Worm (Caenorhabditis elegans) whole organism, late embryonic: ENCODE measurements around the gene ugt-41.

Source experiments
- K02D7.2 ChIP-seq: sonication (generic microtip); optimal IDR thresholded peaks from 2 replicates; lab custom pipeline; 2017; ENCODE audit warnings: mild to moderate bottlenecking, missing genetic modification characterization, missing compliant biosample characterization
- ahr-1 ChIP-seq: sonication (generic microtip); optimal IDR thresholded peaks from 2 replicates; lab custom pipeline; 2016; ENCODE audit warnings: missing genetic modification characterization, missing compliant biosample characterization
- ama-1 ChIP-seq: fragments of 150-350 bp; optimal IDR thresholded peaks from 2 replicates; lab custom pipeline; 2014
- ceh-14 ChIP-seq: sonication (generic microtip); optimal IDR thresholded peaks from 2 replicates; lab custom pipeline; 2016; ENCODE audit warnings: missing genotype, missing genetic modification characterization, missing compliant biosample characterization
- ceh-18 ChIP-seq: sonication (generic microtip); optimal IDR thresholded peaks from 2 replicates; lab custom pipeline; 2016; ENCODE audit warnings: missing genetic modification characterization, missing compliant biosample characterization
- ceh-30 ChIP-seq: fragments of 150-350 bp; optimal IDR thresholded peaks from 2 replicates; lab custom pipeline; 2014; ENCODE audit warnings: missing biosample characterization, missing genetic modification characterization
- ceh-31 ChIP-seq: sonication (generic microtip); optimal IDR thresholded peaks from 2 replicates; lab custom pipeline; 2016; ENCODE audit warnings: missing genetic modification characterization, missing compliant biosample characterization
- che-1 ChIP-seq: sonication (generic microtip); optimal IDR thresholded peaks from 2 replicates; lab custom pipeline; 2016; ENCODE audit warnings: mild to moderate bottlenecking, missing genetic modification characterization, missing compliant biosample characterization
- dmd-4 ChIP-seq: sonication (generic microtip); optimal IDR thresholded peaks from 2 replicates; lab custom pipeline; 2016; ENCODE audit warnings: borderline replicate concordance, missing genetic modification characterization, missing compliant biosample characterization
- elt-2 ChIP-seq: sonication (generic microtip); optimal IDR thresholded peaks from 2 replicates; lab custom pipeline; 2016; ENCODE audit warnings: missing genetic modification reagents, missing genetic modification characterization, missing compliant biosample characterization
- eyg-1 ChIP-seq: sonication (generic microtip); optimal IDR thresholded peaks from 2 replicates; lab custom pipeline; 2016; ENCODE audit warnings: missing genotype, missing genetic modification characterization, missing compliant biosample characterization
- fax-1 ChIP-seq: sonication (generic microtip); optimal IDR thresholded peaks from 2 replicates; lab custom pipeline; 2016; ENCODE audit warnings: missing genotype, missing genetic modification characterization, missing compliant biosample characterization
- fkh-10 ChIP-seq: fragments of 150-350 bp; optimal IDR thresholded peaks from 2 replicates; lab custom pipeline; 2014; ENCODE audit warnings: missing biosample characterization, missing genetic modification reagents, missing genetic modification characterization
- fkh-6 ChIP-seq: sonication (generic microtip); optimal IDR thresholded peaks from 2 replicates; lab custom pipeline; 2016; ENCODE audit warnings: missing genetic modification characterization, missing compliant biosample characterization
- gmeb-2 ChIP-seq: sonication (generic microtip); optimal IDR thresholded peaks from 2 replicates; lab custom pipeline; 2016; ENCODE audit warnings: missing genetic modification characterization, inconsistent platforms, missing compliant biosample characterization
- hlh-13 ChIP-seq: fragments of 200-800 bp; sonication (Bioruptor generic); optimal IDR thresholded peaks from 2 replicates; lab custom pipeline; 2018; ENCODE audit warnings: mild to moderate bottlenecking, missing genetic modification characterization, missing compliant biosample characterization
- hlh-6 ChIP-seq: sonication (generic microtip); optimal IDR thresholded peaks from 2 replicates; lab custom pipeline; 2016; ENCODE audit warnings: missing genotype, missing genetic modification characterization, missing compliant biosample characterization
- hlh-8 ChIP-seq: sonication (generic microtip); optimal IDR thresholded peaks from 2 replicates; lab custom pipeline; 2016; ENCODE audit warnings: missing genotype, missing genetic modification characterization, missing compliant biosample characterization
- lin-11 ChIP-seq: fragments of 200-800 bp; sonication (Bioruptor generic); optimal IDR thresholded peaks from 2 replicates; lab custom pipeline; 2018; ENCODE audit warnings: mild to moderate bottlenecking, missing genetic modification characterization, missing compliant biosample characterization
- nhr-232 ChIP-seq: sonication (generic microtip); optimal IDR thresholded peaks from 2 replicates; lab custom pipeline; 2016; ENCODE audit warnings: missing genetic modification characterization, missing compliant biosample characterization
- npax-4 ChIP-seq: sonication (generic microtip); optimal IDR thresholded peaks from 2 replicates; lab custom pipeline; 2016; ENCODE audit warnings: missing genetic modification characterization, missing compliant biosample characterization
- pha-2 ChIP-seq: sonication (generic microtip); optimal IDR thresholded peaks from 2 replicates; lab custom pipeline; 2017; ENCODE audit warnings: mild to moderate bottlenecking, missing genetic modification characterization, missing compliant biosample characterization
- pha-4 ChIP-seq: fragments of 150-350 bp; optimal IDR thresholded peaks from 2 replicates; lab custom pipeline; 2018; ENCODE audit warnings: missing biosample characterization, missing genetic modification reagents, missing genetic modification characterization
- sox-4 ChIP-seq: sonication (generic microtip); optimal IDR thresholded peaks from 2 replicates; lab custom pipeline; 2017; ENCODE audit warnings: mild to moderate bottlenecking, missing genetic modification characterization, inconsistent platforms, missing compliant biosample characterization
- tbx-7 ChIP-seq: sonication (generic microtip); optimal IDR thresholded peaks from 2 replicates; lab custom pipeline; 2016; ENCODE audit warnings: missing genotype, missing genetic modification characterization, missing compliant biosample characterization
- unc-3 ChIP-seq, 2 experiments: fragments of 200-800 bp in 1 of 2; sonication (Bioruptor generic) in 1 of 2; sonication (generic microtip) in 1 of 2; conservative IDR thresholded peaks in 1 of 2; optimal IDR thresholded peaks in 1 of 2; 2 replicates each; pipeline versions ENCODE4 v1.3.6 to Lab custom; 2016 to 2022; ENCODE audit warnings: missing compliant biosample characterization in 2 of 2, missing genetic modification characterization in 2 of 2, missing genetic modification reagents in 1 of 2
- unc-42 ChIP-seq: sonication (generic microtip); optimal IDR thresholded peaks from 2 replicates; lab custom pipeline; 2016; ENCODE audit warnings: missing genotype, missing genetic modification characterization, missing compliant biosample characterization
- unc-86 ChIP-seq: sonication (generic microtip); optimal IDR thresholded peaks from 2 replicates; lab custom pipeline; 2016; ENCODE audit warnings: missing genetic modification characterization, missing compliant biosample characterization
- zip-5 ChIP-seq: sonication (generic microtip); optimal IDR thresholded peaks from 2 replicates; lab custom pipeline; 2016; ENCODE audit warnings: missing genetic modification characterization, missing compliant biosample characterization
- ztf-16 ChIP-seq: sonication (generic microtip); optimal IDR thresholded peaks from 2 replicates; lab custom pipeline; 2017; ENCODE audit warnings: missing genetic modification characterization, missing compliant biosample characterization

The ugt-41 gene

DNA sequence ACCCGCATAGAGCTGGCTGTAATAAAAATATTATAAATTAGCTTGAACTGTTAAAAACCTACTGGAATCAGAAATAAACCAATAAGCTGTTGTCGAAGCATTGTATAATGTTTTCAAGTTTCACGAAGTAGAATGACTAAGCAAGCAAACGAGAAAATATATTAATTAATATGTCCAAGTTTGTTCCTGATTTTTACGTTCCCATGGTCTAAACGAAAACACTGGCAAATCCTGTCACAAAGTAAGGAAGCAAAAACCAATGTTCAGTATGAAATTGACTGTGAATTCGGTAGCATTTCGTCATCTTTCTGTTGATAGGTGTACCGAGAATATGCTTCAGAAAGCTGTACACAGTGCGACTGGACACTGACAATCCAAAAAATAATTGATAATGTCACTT, 43.2 kb downstream of the ugt-41 start, which contains the start of gene srx-34:
Gene srx-34 (minus strand): TSS at position 101 of the 400 bp plus-strand sequence.
- TF ChIP-seq gmeb-2 = no peak
- no peak for TF ChIP-seq ztf-16 (tag; lab: Kevin White, UChicago)
- TF ChIP-seq ceh-30 (tag; lab: Kevin White, UChicago) = no peak
- TF ChIP-seq lin-11 (tag; lab: Kevin White, UChicago) = no peak
- TF ChIP-seq hlh-13 = no peak
- TF ChIP-seq elt-2 (tag; lab: Kevin White, UChicago) = no peak
- no peak for TF ChIP-seq unc-42
- TF ChIP-seq hlh-6 (tag; lab: Kevin White, UChicago) = no peak
- TF ChIP-seq dmd-4 = no peak
- no peak for TF ChIP-seq unc-86 (tag; lab: Kevin White, UChicago)
- TF ChIP-seq ahr-1 (tag; lab: Kevin White, UChicago) = no peak
- TF ChIP-seq npax-4 (tag; lab: Kevin White, UChicago) = no peak
- no peak for TF ChIP-seq sox-4
- no peak for TF ChIP-seq hlh-8 (tag; lab: Kevin White, UChicago)
- no peak for TF ChIP-seq K02D7.2 (tag; lab: Kevin White, UChicago)

DNA sequence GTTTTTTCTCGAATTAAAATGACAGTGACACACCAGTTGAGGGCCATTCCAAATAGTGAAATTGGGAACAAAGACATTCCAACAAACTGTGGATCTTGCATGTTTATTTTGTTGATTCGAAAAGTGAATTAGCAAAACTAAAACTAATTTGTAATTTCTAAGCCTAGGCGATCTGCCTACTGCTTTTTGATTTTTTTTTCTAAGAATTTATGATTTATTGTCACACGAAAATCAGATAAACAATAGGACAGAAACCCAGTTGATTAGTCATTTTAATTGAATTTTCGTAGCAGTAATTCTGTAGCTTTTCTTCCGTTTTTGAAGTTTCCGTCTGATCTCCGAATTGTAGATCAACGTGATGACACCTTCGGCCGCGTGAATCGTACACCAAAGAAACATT, 44.6 kb downstream of the ugt-41 start, which contains the start of gene srx-33:
Gene srx-33 (minus strand): TSS at position 101 of the 400 bp plus-strand sequence.
- TF ChIP-seq ceh-31 (tag; lab: Kevin White, UChicago) (no peak), eyg-1 (tag; lab: Kevin White, UChicago) (no peak), hlh-8 (tag; lab: Kevin White, UChicago) (no peak), nhr-232 (tag; lab: Kevin White, UChicago) (no peak), ceh-18 (tag; lab: Kevin White, UChicago) (no peak), fkh-6 (tag; lab: Kevin White, UChicago) (no peak), tbx-7 (tag; lab: Kevin White, UChicago) (no peak), fax-1 (tag; lab: Kevin White, UChicago) (no peak), sox-4 (no peak)

DNA sequence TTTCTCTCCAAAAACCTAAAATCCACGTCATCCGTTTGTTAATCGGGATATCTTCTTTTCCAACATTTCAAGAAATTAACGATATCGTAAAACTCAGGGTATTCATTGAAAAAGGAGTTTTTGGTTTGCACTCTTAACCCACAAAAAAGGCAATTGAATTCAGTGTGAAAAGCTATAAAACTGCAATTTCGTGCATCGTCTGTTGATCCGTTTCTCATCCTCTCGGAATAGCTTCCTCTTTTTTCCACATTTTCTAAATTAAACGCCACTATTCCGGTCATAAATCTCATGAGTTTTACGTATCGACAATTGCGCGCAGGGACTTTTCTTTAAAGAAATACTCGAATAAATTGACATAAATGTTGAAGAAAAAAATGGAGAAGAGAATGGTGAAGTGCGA, 51.2 kb downstream of the ugt-41 start:
- TF ChIP-seq pha-4 = no peak
- TF ChIP-seq ceh-14 (tag; lab: Kevin White, UChicago) = no peak
- no peak for TF ChIP-seq pha-2
- TF ChIP-seq unc-3 (GFP tag; conservative IDR thresholded peaks at IDR 0.05; lab: Robert Waterston, UW) = no peak
- no peak for TF ChIP-seq unc-3 (tag; optimal IDR thresholded peaks at IDR 0.05; lab: Kevin White, UChicago)
- no peak for TF ChIP-seq lin-11 (tag; lab: Kevin White, UChicago)
- TF ChIP-seq ama-1 = no peak
- no peak for TF ChIP-seq eyg-1 (tag; lab: Kevin White, UChicago)
- no peak for TF ChIP-seq hlh-8 (tag; lab: Kevin White, UChicago)
- no peak for TF ChIP-seq ahr-1 (tag; lab: Kevin White, UChicago)
- no peak for TF ChIP-seq dmd-4

DNA sequence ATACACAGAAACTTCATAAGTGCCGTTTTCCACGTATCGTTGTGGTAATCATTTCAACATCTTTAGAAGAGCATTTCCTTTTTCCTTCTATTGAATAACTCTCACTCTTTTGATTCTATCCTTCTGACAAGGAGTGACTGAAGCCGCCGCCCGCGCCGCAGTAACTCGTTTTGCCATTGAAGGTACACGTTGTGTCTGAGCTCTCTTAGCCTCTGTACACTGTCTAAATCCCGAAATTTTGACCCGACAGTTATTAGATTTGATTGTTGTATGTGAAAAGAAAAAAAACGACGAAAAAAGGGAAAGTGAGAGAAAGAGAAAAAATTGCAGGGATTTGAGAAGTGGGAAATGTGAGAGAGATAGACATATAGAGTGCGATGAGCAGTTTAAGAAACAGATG, 52.1 kb downstream of the ugt-41 start:
- TF ChIP-seq tbx-7 (tag; lab: Kevin White, UChicago) (no peak), unc-42 (peak; percentile 96), fkh-10 (GFP tag; lab: Kevin White, UChicago) (peak; percentile 10), che-1 (tag; lab: Kevin White, UChicago) (no peak), zip-5 (no peak), hlh-8 (tag; lab: Kevin White, UChicago) (no peak)
